Worm (Caenorhabditis elegans): Measurements from ENCODE around the gene ZK512.8.

- TF ChIP-seq hnd-1 (tag; optimal IDR thresholded peaks at IDR 0.05) (no peak), pes-1 (GFP tag; IDR thresholded peaks at IDR 0.05) (no peak)
Observed at ce11 chrIII:9112479-9112878, 33.4 kb upstream of the ZK512.8 start.
